Worm (Caenorhabditis elegans): ENCODE measurements around the gene F42G2.2.

Gene F42G2.2

ce11 chrII:2440312-2440711, 18.3 kb downstream of the F42G2.2 start:
- TF ChIP-seq unc-86 (tag; optimal IDR thresholded peaks at IDR 0.05) (no peak), nhr-11 (tag; optimal IDR thresholded peaks at IDR 0.05) (no peak), pax-1 (tag; optimal IDR thresholded peaks at IDR 0.05) (no peak), hlh-6 (tag; optimal IDR thresholded peaks at IDR 0.05) (no peak), ceh-2 (tag; optimal IDR thresholded peaks at IDR 0.05) (no peak), ref-2 (tag; optimal IDR thresholded peaks at IDR 0.05) (no peak), unc-55 (GFP tag; optimal IDR thresholded peaks at IDR 0.05) (no peak), lim-6 (tag; optimal IDR thresholded peaks at IDR 0.05) (no peak), pha-4 (tag; optimal IDR thresholded peaks at IDR 0.05) (no peak), fkh-6 (tag; optimal IDR thresholded peaks at IDR 0.05) (no peak), fax-1 (tag; optimal IDR thresholded peaks at IDR 0.05) (no peak), tbx-7 (tag; optimal IDR thresholded peaks at IDR 0.05) (no peak), dve-1 (tag; optimal IDR thresholded peaks at IDR 0.05) (no peak), zip-5 (tag; optimal IDR thresholded peaks at IDR 0.05) (no peak), mec-3 (tag; optimal IDR thresholded peaks at IDR 0.05; ENCODE audit: borderline replicate concordance) (no peak), K02D7.2 (tag; optimal IDR thresholded peaks at IDR 0.05) (no peak)

ce11 chrII:2442243-2442642, 20.2 kb downstream of the F42G2.2 start:
- TF ChIP-seq lin-11 (tag; optimal IDR thresholded peaks at IDR 0.05) (no peak), hlh-6 (tag; optimal IDR thresholded peaks at IDR 0.05) (no peak), ceh-6 (GFP tag; optimal IDR thresholded peaks at IDR 0.05) (no peak), gmeb-2 (tag; optimal IDR thresholded peaks at IDR 0.05) (no peak), elt-2 (tag; optimal IDR thresholded peaks at IDR 0.05) (no peak), odd-2 (tag; optimal IDR thresholded peaks at IDR 0.05) (no peak), zip-5 (tag; optimal IDR thresholded peaks at IDR 0.05) (no peak), unc-42 (tag; optimal IDR thresholded peaks at IDR 0.05) (no peak), K09A11.1 (tag; optimal IDR thresholded peaks at IDR 0.05; ENCODE audit: insufficient read depth) (no peak), Y22D7AL.16 (tag; optimal IDR thresholded peaks at IDR 0.05) (no peak), ztf-16 (tag; optimal IDR thresholded peaks at IDR 0.05) (no peak), madf-2 (tag; optimal IDR thresholded peaks at IDR 0.05) (no peak), ref-2 (tag; optimal IDR thresholded peaks at IDR 0.05) (no peak), lim-6 (tag; optimal IDR thresholded peaks at IDR 0.05) (no peak), hlh-8 (tag; optimal IDR thresholded peaks at IDR 0.05) (no peak), F13H6.1 (tag; optimal IDR thresholded peaks at IDR 0.05) (no peak)

DNA sequence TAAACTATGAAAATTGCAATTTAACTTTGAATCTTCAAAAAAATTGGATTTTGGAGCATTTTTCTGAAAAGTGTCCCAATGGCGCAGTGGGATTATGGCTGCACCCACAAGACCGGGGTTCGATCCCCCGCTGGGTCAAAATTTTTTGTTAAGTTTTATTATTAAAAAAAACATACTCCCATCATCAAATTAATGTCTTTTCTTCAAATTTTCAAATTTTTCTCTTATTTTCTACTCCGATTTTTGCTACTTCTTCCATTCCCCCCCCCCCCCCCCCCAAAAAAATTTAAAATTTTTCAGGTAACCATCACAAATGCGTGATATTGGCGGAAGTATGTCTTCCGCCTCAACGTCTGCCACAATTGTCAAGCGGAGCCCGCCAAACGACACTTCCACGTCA, 21.0 kb downstream of the F42G2.2 start, which contains the start of gene vab-19:
Gene vab-19, plus strand, starts transcription at position 301 of the 400 bp plus-strand sequence.
- TF ChIP-seq ahr-1 (tag; optimal IDR thresholded peaks at IDR 0.05) (no peak), pha-4 (tag; optimal IDR thresholded peaks at IDR 0.05) (no peak), fkh-6 (tag; optimal IDR thresholded peaks at IDR 0.05) (no peak), ttx-3 (tag; optimal IDR thresholded peaks at IDR 0.05) (no peak), pax-1 (tag; optimal IDR thresholded peaks at IDR 0.05) (no peak), che-1 (tag; optimal IDR thresholded peaks at IDR 0.05) (no peak), pag-3 (tag; optimal IDR thresholded peaks at IDR 0.05; ENCODE audit: borderline replicate concordance) (no peak), hlh-15 (tag; optimal IDR thresholded peaks at IDR 0.05) (no peak), hlh-8 (tag; optimal IDR thresholded peaks at IDR 0.05) (no peak), odd-2 (tag; optimal IDR thresholded peaks at IDR 0.05) (no peak), gmeb-2 (tag; optimal IDR thresholded peaks at IDR 0.05) (no peak), T23F11.4 (GFP tag; optimal IDR thresholded peaks at IDR 0.05) (no peak), ceh-9 (tag; optimal IDR thresholded peaks at IDR 0.05) (no peak), tbx-7 (tag; optimal IDR thresholded peaks at IDR 0.05) (no peak), ztf-16 (tag; optimal IDR thresholded peaks at IDR 0.05) (no peak), syd-9 (tag; optimal IDR thresholded peaks at IDR 0.05) (no peak), ets-4 (tag; optimal IDR thresholded peaks at IDR 0.05) (no peak), eyg-1 (tag; optimal IDR thresholded peaks at IDR 0.05) (no peak)

ce11 chrII:2445164-2445563, 23.2 kb downstream of the F42G2.2 start:
- no peak for TF ChIP-seq lim-6 (tag; optimal IDR thresholded peaks at IDR 0.05)
- TF ChIP-seq dve-1 (tag; optimal IDR thresholded peaks at IDR 0.05): no peak
- TF ChIP-seq Y22D7AL.16 (tag; optimal IDR thresholded peaks at IDR 0.05): no peak
- TF ChIP-seq hlh-13 (GFP tag; optimal IDR thresholded peaks at IDR 0.05): no peak
- TF ChIP-seq hlh-15 (tag; optimal IDR thresholded peaks at IDR 0.05): no peak
- no peak for TF ChIP-seq ceh-31 (tag; optimal IDR thresholded peaks at IDR 0.05)
- TF ChIP-seq ama-1 (optimal IDR thresholded peaks at IDR 0.05): no peak
- no peak for TF ChIP-seq ref-2 (tag; optimal IDR thresholded peaks at IDR 0.05)
- TF ChIP-seq T23F11.4 (GFP tag; optimal IDR thresholded peaks at IDR 0.05): no peak
